Worm (Caenorhabditis elegans) whole organism, L4/young adult: ENCODE measurements around the gene Y43F8C.13.

ENCODE experiments used
- W03F9.2 ChIP-seq: fragments of 150-350 bp; optimal IDR thresholded peaks from 2 replicates; lab custom pipeline; 2014; ENCODE audit warnings: missing biosample characterization, missing genetic modification characterization
- dao-5 ChIP-seq: sonication (generic microtip); optimal IDR thresholded peaks from 2 replicates; lab custom pipeline; 2016; ENCODE audit warnings: missing genotype, missing genetic modification characterization, moderate library complexity, missing compliant biosample characterization

DNA sequence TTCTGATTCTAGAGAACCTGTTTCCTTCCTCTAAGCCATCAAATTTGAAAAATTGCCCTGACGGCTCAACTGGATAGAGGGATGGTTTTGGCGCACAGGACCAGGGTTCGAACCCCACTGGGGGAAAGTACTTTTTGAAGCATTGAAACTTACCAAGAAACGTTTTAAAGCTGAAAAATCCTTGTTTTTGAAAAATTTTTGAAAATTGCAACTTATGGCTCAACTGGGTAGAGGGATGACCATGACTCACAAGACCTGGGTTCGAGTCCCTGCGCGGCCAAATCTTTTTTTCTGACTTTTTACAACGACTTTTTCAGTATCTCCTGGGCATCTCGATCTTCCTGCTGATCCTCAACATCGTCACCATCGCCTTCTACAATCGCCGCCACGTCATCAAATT, 26.3 kb downstream of the Y43F8C.13 start:
- TF ChIP-seq dao-5 (tag; lab: Kevin White, UChicago) (no peak), W03F9.2 (no peak)
